Fruit fly (Drosophila melanogaster) whole organism, pupa: ENCODE measurements around the gene RpL13A.
A peak's percentile ranks its signal among the peaks of the same experiment; 100 is the strongest.

Experiments
- CG10348 ChIP-seq: fragments of 200-800 bp; sonication (Bioruptor generic); IDR thresholded peaks from 2 replicates; pipeline ENCODE4 v1.3.6; 2022; ENCODE audit warnings: missing biosample characterization, missing genetic modification characterization
- CG12605 ChIP-seq: fragments of 200-800 bp; sonication (Bioruptor generic); IDR thresholded peaks from 2 replicates; pipeline ENCODE4 v1.3.6; 2022; ENCODE audit warnings: missing biosample characterization, missing genetic modification characterization
- CG13204 ChIP-seq: fragments of 200-800 bp; sonication (Bioruptor generic); optimal IDR thresholded peaks from 2 replicates; lab custom pipeline; 2018; ENCODE audit warnings: missing biosample characterization, mild to moderate bottlenecking, missing genetic modification characterization, moderate library complexity
- CG14655 ChIP-seq: fragments of 200-800 bp; sonication (Bioruptor generic); optimal IDR thresholded peaks from 3 replicates; lab custom pipeline; 2017; ENCODE audit warnings: mild to moderate bottlenecking, missing biosample characterization, missing genetic modification reagents, missing genetic modification characterization
- CG15710 ChIP-seq: fragments of 200-800 bp; sonication (Bioruptor generic); optimal IDR thresholded peaks from 2 replicates; lab custom pipeline; 2018; ENCODE audit warnings: missing biosample characterization, mild to moderate bottlenecking, missing genetic modification characterization, moderate library complexity
- CG17806 ChIP-seq: fragments of 200-800 bp; sonication (Bioruptor generic); optimal IDR thresholded peaks from 2 replicates; lab custom pipeline; 2018; ENCODE audit warnings: missing biosample characterization, mild to moderate bottlenecking, missing genetic modification characterization, moderate library complexity
- CG32121 ChIP-seq: fragments of 200-800 bp; sonication (Bioruptor generic); IDR thresholded peaks from 2 replicates; pipeline ENCODE4 v1.3.6; 2022; ENCODE audit warnings: missing biosample characterization, missing genetic modification characterization
- CG34367 ChIP-seq: fragments of 200-800 bp; sonication (Bioruptor generic); optimal IDR thresholded peaks from 2 replicates; lab custom pipeline; 2018; ENCODE audit warnings: missing biosample characterization, mild to moderate bottlenecking, missing genetic modification characterization
- CG4496 ChIP-seq: fragments of 200-800 bp; sonication (Bioruptor generic); IDR thresholded peaks from 3 replicates; pipeline ENCODE4 v1.3.6; 2022; ENCODE audit warnings: missing biosample characterization, missing genetic modification characterization
- CG8159 ChIP-seq: fragments of 200-800 bp; sonication (Bioruptor generic); optimal IDR thresholded peaks from 3 replicates; lab custom pipeline; 2018; ENCODE audit warnings: missing biosample characterization, mild to moderate bottlenecking, missing genetic modification characterization, moderate library complexity
- CG8301 ChIP-seq: fragments of 200-800 bp; sonication (Bioruptor generic); optimal IDR thresholded peaks from 2 replicates; lab custom pipeline; 2018; ENCODE audit warnings: missing biosample characterization, mild to moderate bottlenecking, missing genetic modification characterization
- CG9948 ChIP-seq: fragments of 200-800 bp; sonication (Bioruptor generic); optimal IDR thresholded peaks from 2 replicates; lab custom pipeline; 2018; ENCODE audit warnings: missing biosample characterization, mild to moderate bottlenecking, missing genetic modification characterization, moderate library complexity
- D1 ChIP-seq: fragments of 200-800 bp; sonication (Bioruptor generic); optimal IDR thresholded peaks from 2 replicates; lab custom pipeline; 2018; ENCODE audit warnings: missing biosample characterization, mild to moderate bottlenecking, missing genetic modification characterization, moderate library complexity
- EcR ChIP-seq: fragments of 200-800 bp; sonication (Bioruptor generic); optimal IDR thresholded peaks from 3 replicates; lab custom pipeline; 2019; ENCODE audit warnings: missing biosample characterization, missing genetic modification characterization, mild to moderate bottlenecking, moderate library complexity, missing genetic modification reagents
- Ets98B ChIP-seq: fragments of 200-800 bp; sonication (Bioruptor generic); IDR thresholded peaks from 2 replicates; pipeline ENCODE4 v1.3.6; 2022; ENCODE audit warnings: missing biosample characterization, missing genetic modification characterization
- Pif1A ChIP-seq: fragments of 200-800 bp; sonication (Bioruptor generic); optimal IDR thresholded peaks from 3 replicates; lab custom pipeline; 2016; ENCODE audit warnings: missing biosample characterization, missing genetic modification characterization
- Pif1B ChIP-seq: fragments of 200-800 bp; sonication (Bioruptor generic); optimal IDR thresholded peaks from 3 replicates; lab custom pipeline; 2016; ENCODE audit warnings: missing biosample characterization, missing genetic modification characterization
- Snoo ChIP-seq: fragments of 200-800 bp; sonication (Bioruptor generic); optimal IDR thresholded peaks from 3 replicates; lab custom pipeline; 2017; ENCODE audit warnings: missing biosample characterization, mild to moderate bottlenecking, missing genetic modification characterization, inconsistent platforms
- fd96Ca ChIP-seq: fragments of 200-800 bp; sonication (Bioruptor generic); IDR thresholded peaks from 3 replicates; pipeline ENCODE4 v1.3.6; 2022; ENCODE audit warnings: missing biosample characterization, missing genetic modification characterization
- gl ChIP-seq: fragments of 200-800 bp; sonication (Bioruptor generic); optimal IDR thresholded peaks from 2 replicates; lab custom pipeline; 2018; ENCODE audit warnings: missing biosample characterization, mild to moderate bottlenecking, missing genetic modification characterization
- rn ChIP-seq: fragments of 200-800 bp; sonication (Bioruptor generic); IDR thresholded peaks from 2 replicates; pipeline ENCODE4 v1.3.6; 2022; ENCODE audit warnings: missing biosample characterization, missing genetic modification characterization

The RpL13A gene

DNA sequence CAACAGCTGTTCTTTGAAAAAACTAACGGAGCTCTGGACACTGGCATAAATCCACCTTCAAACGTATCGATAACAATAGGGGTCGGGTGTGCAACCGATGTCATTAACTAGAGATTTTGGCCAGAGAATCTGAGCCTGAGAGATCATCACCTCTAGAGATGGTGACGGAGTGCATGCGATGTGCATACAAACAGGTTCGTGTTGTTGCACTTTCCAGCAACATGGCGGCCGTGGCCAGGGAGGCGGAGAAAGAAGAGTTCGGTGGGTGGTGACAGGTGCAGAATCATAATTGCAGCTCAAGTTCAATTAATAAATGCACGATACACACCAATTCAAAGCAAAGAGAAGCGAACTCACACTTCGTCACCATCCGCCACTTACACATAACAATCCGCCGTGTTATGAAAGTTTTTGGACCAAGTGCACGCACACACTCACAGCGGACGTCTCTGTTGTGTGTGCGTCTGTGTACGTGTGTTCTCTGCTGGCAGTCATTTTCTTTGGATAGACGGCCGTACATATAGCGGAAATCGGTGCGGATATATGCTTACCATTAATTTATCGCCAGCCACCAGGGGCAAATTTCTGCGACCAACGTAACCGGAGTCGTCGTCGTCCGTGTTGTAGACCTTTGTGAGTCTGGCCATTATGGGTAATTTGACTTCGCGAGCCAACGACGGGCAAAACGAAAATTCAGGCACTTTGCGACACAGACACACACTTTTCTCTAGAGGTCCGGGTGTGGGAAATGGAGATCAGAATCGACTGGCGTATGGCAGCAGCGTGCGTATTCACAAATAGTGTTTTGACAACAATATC lies 34.9 kb downstream of the RpL13A start:
- TF ChIP-seq CG8301 (tag; lab: Kevin White, UChicago) (no peak), D1 (no peak), CG10348 (GFP tag; lab: Robert Waterston, UW) (no peak), CG9948 (tag; lab: Kevin White, UChicago) (no peak), Ets98B (GFP tag; lab: Robert Waterston, UW) (0 out of 2 replicates have a peak, but pooled peaks have one; percentile 19), CG32121 (GFP tag; lab: Robert Waterston, UW) (peak; percentile 27; the same call in 1 of the 2 replicates), Pif1B (no peak), rn (GFP tag; lab: Robert Waterston, UW) (no peak), CG8159 (tag; lab: Kevin White, UChicago) (no peak), Snoo (tag; lab: Kevin White, UChicago) (no peak), EcR (peak; percentile 62), CG4496 (GFP tag; lab: Robert Waterston, UW) (peak; percentile 8; the same call in 1 of the 3 replicates), CG17806 (tag; lab: Kevin White, UChicago) (no peak)

DNA sequence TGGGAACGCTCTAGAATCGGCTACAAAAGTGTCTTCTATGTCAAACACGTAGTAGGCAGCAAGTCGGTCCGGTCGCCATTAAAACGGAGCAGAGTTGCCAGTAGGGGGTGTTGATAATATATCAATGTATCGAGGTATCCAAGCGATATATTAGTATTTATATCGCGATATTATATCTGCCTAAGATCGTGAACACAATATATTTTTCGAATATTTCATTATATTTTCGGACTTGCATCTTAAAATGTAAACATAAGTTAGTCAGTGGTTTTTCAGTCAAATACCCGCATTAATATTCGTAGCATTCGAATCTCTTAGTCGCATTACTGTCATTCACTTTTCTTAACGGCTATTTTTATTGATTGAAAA lies 35.5 kb downstream of the RpL13A start, which contains the start of gene CG2182:
Gene CG2182 (minus strand): TSS at position 84 of the 369 bp plus-strand sequence.
- TF ChIP-seq CG8301 (tag; lab: Kevin White, UChicago) (no peak), Ets98B (GFP tag; lab: Robert Waterston, UW) (no peak), CG9948 (tag; lab: Kevin White, UChicago) (no peak), CG4496 (GFP tag; lab: Robert Waterston, UW) (no peak), CG12605 (no peak), CG32121 (GFP tag; lab: Robert Waterston, UW) (no peak), CG34367 (tag; lab: Kevin White, UChicago) (no peak), fd96Ca (GFP tag; lab: Robert Waterston, UW) (no peak), CG17806 (tag; lab: Kevin White, UChicago) (no peak), CG8159 (tag; lab: Kevin White, UChicago) (no peak)

DNA sequence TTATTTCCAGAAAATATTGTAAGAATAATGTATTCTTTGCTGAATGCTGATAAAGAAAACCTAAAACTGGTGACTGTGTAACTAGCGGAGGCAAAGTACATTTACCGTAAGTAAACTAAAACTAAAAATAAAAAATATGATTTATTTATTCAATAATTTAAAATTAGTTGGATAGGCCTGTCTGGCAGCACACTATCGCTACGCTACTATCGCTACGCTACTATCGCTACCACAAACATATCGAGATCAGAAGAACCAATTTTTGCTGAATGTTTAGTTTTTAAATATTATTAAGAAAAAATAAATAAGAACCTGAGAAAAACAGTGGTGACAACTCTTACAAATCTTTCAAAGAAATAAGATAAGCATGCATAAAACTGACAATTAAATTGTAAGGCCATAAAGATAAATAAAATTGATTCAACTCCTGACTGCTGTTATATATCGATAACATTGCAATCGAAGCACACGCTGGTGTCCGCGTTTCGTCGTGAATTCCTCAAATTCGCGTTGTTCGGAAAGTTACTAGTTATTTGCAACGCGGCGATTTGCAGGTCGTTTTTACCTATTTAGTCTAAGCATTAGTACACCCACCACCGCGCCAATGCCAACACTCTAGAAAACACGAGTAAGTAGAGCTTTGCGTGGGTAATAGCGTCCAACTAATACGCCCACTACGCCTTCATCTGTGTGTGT lies 36.1 kb downstream of the RpL13A start, which contains the start of gene Wdr33:
Gene Wdr33 (plus strand): TSS at position 438 of the 696 bp plus-strand sequence.
- TF ChIP-seq CG9948 (tag; lab: Kevin White, UChicago) (peak; percentile 45), CG8159 (tag; lab: Kevin White, UChicago) (peak; percentile 37), CG10348 (GFP tag; lab: Robert Waterston, UW) (no peak), gl (no peak), CG12605 (no peak), Snoo (tag; lab: Kevin White, UChicago) (peak; percentile 33), CG15710 (tag; lab: Kevin White, UChicago) (peak; percentile 22), CG8301 (tag; lab: Kevin White, UChicago) (no peak), CG32121 (GFP tag; lab: Robert Waterston, UW) (no peak), CG34367 (tag; lab: Kevin White, UChicago) (no peak), rn (GFP tag; lab: Robert Waterston, UW) (no peak), CG4496 (GFP tag; lab: Robert Waterston, UW) (peak; percentile 47; the same call in 2 of the 3 replicates), Pif1A (no peak), Pif1B (no peak), Ets98B (GFP tag; lab: Robert Waterston, UW) (0 out of 2 replicates have a peak, but pooled peaks have one; percentile 6), D1 (no peak), CG14655 (GFP tag; lab: Kevin White, UChicago) (no peak), CG13204 (GFP tag; lab: Kevin White, UChicago) (no peak), EcR (no peak), fd96Ca (GFP tag; lab: Robert Waterston, UW) (no peak), CG17806 (tag; lab: Kevin White, UChicago) (peak; percentile 20)

DNA sequence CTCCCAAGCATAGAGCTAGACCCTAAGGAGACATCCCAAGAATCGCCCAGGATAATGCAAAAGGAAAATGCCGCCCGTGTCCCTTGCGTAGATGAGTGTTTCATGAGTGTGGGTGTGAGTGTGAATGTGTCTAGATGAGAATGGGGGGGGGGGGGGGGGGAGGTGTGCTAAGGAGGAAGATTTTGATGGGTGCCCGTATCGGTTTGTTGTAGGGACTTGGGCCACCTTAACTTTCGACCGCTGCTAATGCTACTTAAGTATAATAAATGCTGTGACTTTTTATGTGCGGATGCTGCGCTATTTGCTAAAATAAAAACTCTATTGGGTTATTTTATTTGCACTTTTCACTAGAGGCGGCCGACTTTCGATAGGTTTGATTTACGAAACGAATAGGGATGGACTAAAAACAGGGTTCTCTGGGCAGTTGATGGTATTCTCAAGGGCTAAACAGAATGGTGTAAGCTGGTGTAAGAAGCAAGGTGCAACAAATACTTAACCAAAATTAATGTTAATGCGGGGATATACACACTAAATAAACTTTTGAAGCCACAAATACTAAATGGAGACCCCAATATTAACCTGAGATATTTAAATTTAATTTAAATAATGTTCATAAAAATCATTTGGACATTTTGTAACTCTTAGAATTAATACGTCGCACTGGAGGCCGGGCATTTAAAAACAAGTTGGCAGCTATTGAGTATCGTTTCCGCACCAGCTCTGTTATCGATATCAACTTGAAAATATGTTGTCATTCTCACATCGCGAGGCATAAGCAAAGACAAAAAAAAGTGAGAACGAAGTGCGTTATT lies 44.9 kb downstream of the RpL13A start, which contains the start of the genes Xe7 and Atg17:
Gene Xe7 (minus strand): TSS at position 407 of the 812 bp plus-strand sequence.
Gene Atg17 (plus strand): TSS at position 786 of the 812 bp plus-strand sequence.
- TF ChIP-seq Snoo (tag; lab: Kevin White, UChicago) (peak; percentile 89), D1 (no peak), CG10348 (GFP tag; lab: Robert Waterston, UW) (peak; percentile 79; the same call in 1 of the 2 replicates), gl (peak; percentile 39), Ets98B (GFP tag; lab: Robert Waterston, UW) (peak; percentile 85), CG15710 (tag; lab: Kevin White, UChicago) (peak; percentile 92), fd96Ca (GFP tag; lab: Robert Waterston, UW) (peak; percentile 93), CG13204 (GFP tag; lab: Kevin White, UChicago) (no peak), CG34367 (tag; lab: Kevin White, UChicago) (peak; percentile 80), CG4496 (GFP tag; lab: Robert Waterston, UW) (peak; percentile 90), CG8159 (tag; lab: Kevin White, UChicago) (peak; percentile 88), CG32121 (GFP tag; lab: Robert Waterston, UW) (peak; percentile 88), Pif1B (peak; percentile 83), EcR (no peak), CG17806 (tag; lab: Kevin White, UChicago) (peak; percentile 86), CG14655 (GFP tag; lab: Kevin White, UChicago) (no peak), CG9948 (tag; lab: Kevin White, UChicago) (peak; percentile 89), Pif1A (peak; percentile 87), rn (GFP tag; lab: Robert Waterston, UW) (peak; percentile 83), CG12605 (peak; percentile 60), CG8301 (tag; lab: Kevin White, UChicago) (peak; percentile 86)
